Worm (Caenorhabditis elegans): Measurements from ENCODE around the gene str-254.

DNA sequence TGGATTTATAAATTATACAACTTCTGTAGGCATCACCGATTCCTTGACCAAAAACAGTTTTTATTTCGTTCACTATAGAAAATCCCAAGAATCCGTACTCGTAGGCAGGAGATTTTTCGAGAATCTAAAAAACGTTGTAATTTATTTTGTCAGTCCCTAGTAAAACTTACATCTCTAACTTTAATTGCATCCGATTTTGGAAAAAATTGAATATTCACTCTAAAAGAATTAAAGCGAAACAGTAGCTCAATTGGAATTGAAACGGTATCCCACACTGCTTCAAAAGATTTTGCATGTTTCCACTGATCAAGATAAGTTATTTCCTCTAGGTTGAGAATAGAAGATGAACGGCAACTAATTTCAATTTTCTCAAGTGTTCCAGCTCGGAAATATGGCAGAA is 22.0 kb downstream of the str-254 start, which contains the start of gene fbxa-142:
- no peak for TF ChIP-seq ama-1 (optimal IDR thresholded peaks at IDR 0.05)
- TF ChIP-seq aly-1 (tag; optimal IDR thresholded peaks at IDR 0.05), result no peak
- no peak for TF ChIP-seq B0310.2 (tag; optimal IDR thresholded peaks at IDR 0.05)
- no peak for TF ChIP-seq pes-1 (GFP tag; IDR thresholded peaks at IDR 0.05)
- TF ChIP-seq ets-7 (tag; optimal IDR thresholded peaks at IDR 0.05), result no peak
- no peak for TF ChIP-seq hnd-1 (tag; optimal IDR thresholded peaks at IDR 0.05)
- no peak for TF ChIP-seq flt-1 (GFP tag; IDR thresholded peaks at IDR 0.05)
- TF ChIP-seq sea-1 (GFP tag; conservative IDR thresholded peaks at IDR 0.05), result no peak

All from whole organism, early embryonic.